Fruit fly (Drosophila melanogaster) whole organism, wandering third instar larva: ENCODE results near the gene CG11134.

Experiments
- Abd-B ChIP-seq: fragments of >200 bp; optimal IDR thresholded peaks from 2 replicates; lab custom pipeline; 2017; ENCODE audit warnings: missing biosample characterization, missing genetic modification characterization
- CG32264 ChIP-seq: fragments of 200-800 bp; sonication (Bioruptor generic); optimal IDR thresholded peaks from 2 replicates; lab custom pipeline; 2016; ENCODE audit warnings: missing biosample characterization, missing genetic modification characterization
- CG9705 ChIP-seq: fragments of 200-800 bp; sonication (Bioruptor generic); optimal IDR thresholded peaks from 2 replicates; lab custom pipeline; 2018; ENCODE audit warnings: missing biosample characterization, mild to moderate bottlenecking, missing genetic modification characterization
- Dfd ChIP-seq: fragments of >200 bp; optimal IDR thresholded peaks from 2 replicates; lab custom pipeline; 2017; ENCODE audit warnings: missing biosample characterization, missing genetic modification characterization
- Dif ChIP-seq: fragments of 200-275, 200-300 bp; sonication (Bioruptor generic); optimal IDR thresholded peaks from 2 replicates; lab custom pipeline; 2018; ENCODE audit warnings: missing biosample characterization, missing genetic modification characterization; ENCODE audit not compliant: partially characterized antibody
- GATAd ChIP-seq: sonication (Bioruptor generic); optimal IDR thresholded peaks from 2 replicates; lab custom pipeline; 2016; ENCODE audit warnings: missing biosample characterization, missing genetic modification characterization
- Hnf4 ChIP-seq: fragments of 200-800 bp; sonication (Bioruptor generic); optimal IDR thresholded peaks from 2 replicates; lab custom pipeline; 2016; ENCODE audit warnings: missing biosample characterization, mild to moderate bottlenecking, missing genetic modification characterization
- Hr78 ChIP-seq: fragments of >200 bp; optimal IDR thresholded peaks from 2 replicates; lab custom pipeline; 2017; ENCODE audit warnings: missing biosample characterization, missing genetic modification characterization
- Hr83 ChIP-seq: fragments of 200-300 bp; sonication (Bioruptor generic); optimal IDR thresholded peaks from 2 replicates; lab custom pipeline; 2016; ENCODE audit warnings: missing biosample characterization, mild to moderate bottlenecking, missing genetic modification characterization, moderate library complexity; ENCODE audit not compliant: poor library complexity, severe bottlenecking
- Jra ChIP-seq: sonication (Bioruptor generic); optimal IDR thresholded peaks from 2 replicates; lab custom pipeline; 2016; ENCODE audit warnings: missing biosample characterization, missing genetic modification characterization
- Mio ChIP-seq: sonication (Bioruptor generic); optimal IDR thresholded peaks from 2 replicates; lab custom pipeline; 2016; ENCODE audit warnings: missing biosample characterization, missing genetic modification characterization
- Myc ChIP-seq: fragments of >200 bp; optimal IDR thresholded peaks from 2 replicates; lab custom pipeline; 2017
- N ChIP-seq: fragments of >200 bp; optimal IDR thresholded peaks from 2 replicates; lab custom pipeline; 2018; ENCODE audit warnings: missing biosample characterization, missing external identifiers, missing genetic modification characterization
- Rel ChIP-seq, 2 experiments: fragments of 200-800 bp; sonication (Bioruptor generic) in 1 of 2; optimal IDR thresholded peaks; 2 replicates in 1 of 2; 3 replicates in 1 of 2; lab custom pipeline; 2016 to 2019; ENCODE audit warnings: mild to moderate bottlenecking in 2 of 2, missing biosample characterization in 2 of 2, missing genetic modification characterization in 2 of 2, moderate library complexity in 1 of 2
- Sp1 ChIP-seq: fragments of 200-800 bp; sonication (Bioruptor generic); optimal IDR thresholded peaks from 3 replicates; lab custom pipeline; 2019; ENCODE audit warnings: missing biosample characterization, mild to moderate bottlenecking, missing genetic modification characterization, moderate library complexity
- br ChIP-seq: fragments of 200-800 bp; sonication (Bioruptor generic); optimal IDR thresholded peaks from 2 replicates; lab custom pipeline; 2016; ENCODE audit warnings: missing biosample characterization, missing genetic modification characterization
- brk ChIP-seq: fragments of 200-800 bp; sonication (Bioruptor generic); optimal IDR thresholded peaks from 2 replicates; lab custom pipeline; 2016; ENCODE audit warnings: missing biosample characterization, mild to moderate bottlenecking, missing genetic modification characterization
- dl ChIP-seq, 2 experiments: fragments of 175-275, 200-275 bp in 1 of 2; fragments of 200-275 bp in 1 of 2; sonication (Bioruptor generic); optimal IDR thresholded peaks; lab custom pipeline; 2018; ENCODE audit warnings: mild to moderate bottlenecking in 2 of 2, missing biosample characterization in 2 of 2, missing genetic modification characterization in 2 of 2, moderate library complexity in 2 of 2; ENCODE audit not compliant: partially characterized antibody in 2 of 2, insufficient read depth in 1 of 2
- dsf ChIP-seq: sonication (Bioruptor generic); optimal IDR thresholded peaks from 2 replicates; lab custom pipeline; 2016; ENCODE audit warnings: missing biosample characterization, missing genetic modification characterization, borderline replicate concordance
- ey ChIP-seq: fragments of 200-800 bp; sonication (Bioruptor generic); optimal IDR thresholded peaks from 2 replicates; lab custom pipeline; 2016; ENCODE audit warnings: missing biosample characterization, missing genetic modification characterization
- foxo ChIP-seq, 2 experiments: fragments of 200-800 bp; sonication (Bioruptor generic); optimal IDR thresholded peaks; 2 replicates in 1 of 2; 3 replicates in 1 of 2; lab custom pipeline; 2016 to 2017; ENCODE audit warnings: missing biosample characterization in 2 of 2, missing genetic modification characterization in 2 of 2
- h ChIP-seq: fragments of 200-800 bp; sonication (Bioruptor generic); optimal IDR thresholded peaks from 3 replicates; lab custom pipeline; 2016; ENCODE audit warnings: missing biosample characterization, mild to moderate bottlenecking, missing genetic modification characterization
- lola ChIP-seq: fragments of >200 bp; optimal IDR thresholded peaks from 2 replicates; lab custom pipeline; 2017; ENCODE audit warnings: missing biosample characterization, missing genetic modification characterization
- pan ChIP-seq: fragments of >200 bp; optimal IDR thresholded peaks from 2 replicates; lab custom pipeline; 2017
- psq ChIP-seq: fragments of 200-800 bp; sonication (Bioruptor generic); optimal IDR thresholded peaks from 3 replicates; lab custom pipeline; 2017; ENCODE audit warnings: missing biosample characterization, mild to moderate bottlenecking, missing genetic modification characterization, moderate library complexity
- rgr ChIP-seq: fragments of 200-800 bp; sonication (Bioruptor generic); optimal IDR thresholded peaks from 3 replicates; lab custom pipeline; 2016; ENCODE audit warnings: missing biosample characterization, mild to moderate bottlenecking, missing genetic modification characterization
- sv ChIP-seq: fragments of 200-800 bp; sonication (Bioruptor generic); optimal IDR thresholded peaks from 3 replicates; lab custom pipeline; 2016; ENCODE audit warnings: missing biosample characterization, missing genetic modification characterization
- usp ChIP-seq: fragments of >200 bp; optimal IDR thresholded peaks from 2 replicates; lab custom pipeline; 2017; ENCODE audit warnings: missing biosample characterization, missing genetic modification characterization
- woc ChIP-seq: sonication (Bioruptor generic); optimal IDR thresholded peaks from 2 replicates; lab custom pipeline; 2016; ENCODE audit warnings: missing biosample characterization, mild to moderate bottlenecking, missing genetic modification characterization

The CG11134 gene

DNA sequence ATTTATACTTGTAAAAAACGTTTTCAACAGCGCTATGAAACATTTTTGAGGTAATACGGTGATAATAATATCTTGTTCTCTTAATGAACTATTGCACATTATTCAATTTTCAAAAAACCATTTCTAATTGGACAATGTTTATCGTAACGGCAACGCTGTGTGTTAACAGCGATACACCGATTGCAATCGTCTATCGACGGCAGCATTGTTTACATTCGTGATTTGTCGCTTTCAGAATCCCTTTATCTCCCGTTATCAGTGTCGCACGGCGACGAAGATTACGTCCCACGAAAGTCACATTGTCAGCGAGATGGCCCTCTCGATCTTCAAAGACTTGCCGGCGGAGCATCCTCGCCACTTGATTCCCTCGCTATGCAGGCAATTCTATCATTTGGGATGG, at the start of gene CG11134:
Gene CG11134 (plus strand): TSS at position 4 of the 400 bp plus-strand sequence.
- TF ChIP-seq Rel (GFP tag; optimal IDR thresholded peaks at IDR 0.05; lab: Kevin White, UChicago) = no peak
- TF ChIP-seq Rel (tag; optimal IDR thresholded peaks at IDR 0.05; lab: Kevin White, UChicago) = peak; percentile 5
- no peak for TF ChIP-seq Hnf4 (GFP tag; lab: Kevin White, UChicago)

DNA sequence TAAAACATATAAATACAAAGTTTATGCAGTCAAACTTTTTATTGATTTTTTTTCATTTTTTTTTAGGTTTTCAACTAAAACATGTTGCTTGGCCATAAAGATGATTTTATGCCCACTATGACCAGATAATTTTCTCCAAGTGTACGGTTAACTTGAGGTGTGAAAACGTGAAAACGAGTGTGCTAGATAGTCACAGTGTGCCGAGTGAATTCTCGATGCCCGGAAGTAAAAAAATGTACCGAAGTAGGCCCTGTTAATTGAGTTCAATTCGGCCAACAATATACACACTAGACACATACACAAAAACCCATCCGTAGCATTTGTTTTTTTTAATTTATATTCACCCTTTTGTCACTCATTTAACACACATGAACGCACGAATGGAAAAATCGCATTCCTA, 45.8 kb upstream of the CG11134 start, which contains the start of gene Nna1:
Gene Nna1 (plus strand): TSS at position 301 of the 400 bp plus-strand sequence.
- TF ChIP-seq rgr (GFP tag; lab: Kevin White, UChicago) = no peak
- no peak for TF ChIP-seq Sp1 (GFP tag; lab: Kevin White, UChicago)
- no peak for TF ChIP-seq pan (lab: Kevin White, UChicago)
- TF ChIP-seq lola (GFP tag; lab: Kevin White, UChicago) = no peak
- TF ChIP-seq Jra = no peak
- no peak for TF ChIP-seq brk (GFP tag; lab: Kevin White, UChicago)
- no peak for TF ChIP-seq ey (GFP tag; lab: Kevin White, UChicago)
- no peak for TF ChIP-seq dsf
- TF ChIP-seq usp (GFP tag; lab: Kevin White, UChicago) = no peak
- no peak for TF ChIP-seq br (GFP tag; lab: Kevin White, UChicago)
- TF ChIP-seq Mio (GFP tag; lab: Kevin White, UChicago) = no peak
- no peak for TF ChIP-seq h (GFP tag; lab: Kevin White, UChicago)

DNA sequence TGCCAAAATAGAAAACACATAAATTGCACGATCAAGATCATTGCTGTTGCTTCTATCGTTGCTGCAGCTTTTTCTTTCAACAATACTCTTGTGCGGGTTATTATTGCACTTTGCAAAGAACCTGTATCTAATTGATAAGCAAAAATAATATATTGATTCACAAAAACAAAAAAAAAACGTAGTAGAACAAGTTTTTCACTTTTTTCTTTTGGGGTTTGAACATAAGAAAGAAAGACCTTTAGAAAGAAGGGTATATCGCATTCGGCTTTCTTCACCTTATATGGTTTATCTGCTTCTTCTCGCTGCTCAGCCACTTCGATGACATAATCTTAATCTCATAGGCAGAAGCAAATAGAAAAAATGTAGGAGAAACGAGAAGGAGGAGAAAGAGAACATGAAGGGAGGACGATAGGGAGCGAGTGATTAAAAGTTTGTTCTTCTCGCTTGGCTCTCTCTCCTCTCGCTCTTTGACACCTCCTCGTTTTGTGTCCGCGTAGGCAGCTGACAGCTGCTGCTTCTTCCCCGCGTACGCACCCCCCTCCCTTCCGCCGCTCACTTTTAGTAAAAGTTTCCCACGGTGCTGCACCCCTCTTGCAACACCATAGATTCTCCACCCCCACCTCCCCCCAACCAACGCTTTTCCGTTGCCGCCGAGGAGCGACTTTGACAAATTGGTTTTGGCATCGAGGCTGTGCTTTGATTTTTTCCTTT, 38.9 kb upstream of the CG11134 start:
- TF ChIP-seq CG32264 (GFP tag; lab: Kevin White, UChicago) (no peak), rgr (GFP tag; lab: Kevin White, UChicago) (peak; percentile 10)

DNA sequence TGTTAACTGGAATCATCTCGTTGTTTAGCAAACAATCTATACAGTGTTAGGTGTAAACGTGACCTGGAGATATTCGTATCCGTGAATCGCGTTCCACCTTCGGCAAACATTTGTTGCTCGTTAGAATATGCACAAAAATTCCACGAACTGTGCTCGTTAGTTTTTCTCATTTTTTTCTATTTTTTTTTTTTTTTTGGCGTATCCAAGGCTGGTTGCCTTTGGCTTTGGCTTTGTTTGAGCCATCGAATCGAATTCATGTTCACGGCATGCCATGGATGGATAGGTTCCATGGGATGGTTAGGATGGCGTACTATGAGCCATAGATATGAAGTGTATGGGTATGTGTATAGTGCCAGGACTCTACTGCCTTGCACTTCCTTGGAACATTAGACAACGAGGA, 38.1 kb upstream of the CG11134 start:
- TF ChIP-seq Rel (GFP tag; optimal IDR thresholded peaks at IDR 0.05; lab: Kevin White, UChicago) (no peak), Rel (tag; optimal IDR thresholded peaks at IDR 0.05; lab: Kevin White, UChicago) (no peak), Hr78 (no peak), Abd-B (GFP tag; lab: Kevin White, UChicago) (no peak), CG9705 (GFP tag; lab: Kevin White, UChicago) (no peak), lola (GFP tag; lab: Kevin White, UChicago) (no peak), sv (GFP tag; lab: Kevin White, UChicago) (no peak), dsf (no peak), woc (no peak), Hr83 (no peak)

DNA sequence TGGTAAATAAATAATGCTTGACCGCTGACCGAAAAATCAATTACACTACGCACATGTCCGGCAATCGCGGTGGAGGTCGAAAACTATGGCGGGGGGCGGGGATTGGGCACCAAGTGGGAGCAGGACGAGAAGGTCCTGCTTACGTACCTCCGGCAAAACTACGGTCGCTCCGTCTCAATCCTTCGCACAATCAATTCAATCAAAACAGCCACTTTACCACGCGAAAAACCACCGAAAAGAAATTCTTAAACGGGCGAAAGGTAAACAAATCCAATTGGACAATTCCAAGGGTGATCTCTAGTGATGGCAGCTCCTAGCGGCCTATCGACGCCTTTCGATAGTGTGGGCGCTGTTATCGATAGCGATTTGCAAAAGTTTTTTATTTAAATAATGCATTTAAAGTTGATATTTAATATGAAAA, 19.8 kb upstream of the CG11134 start, which contains the start of gene Nadsyn:
Gene Nadsyn (minus strand): TSS at position 304 of the 421 bp plus-strand sequence.
- no peak for TF ChIP-seq Dfd
- no peak for TF ChIP-seq h (GFP tag; lab: Kevin White, UChicago)
- TF ChIP-seq foxo (GFP tag; optimal IDR thresholded peaks at IDR 0.05; lab: Kevin White, UChicago) = no peak
- no peak for TF ChIP-seq Hnf4 (GFP tag; lab: Kevin White, UChicago)
- TF ChIP-seq dsf = no peak
- TF ChIP-seq dl (GFP tag; optimal IDR thresholded peaks at IDR 0.05; lab: Kevin White, UChicago; ENCODE audit: insufficient read depth in 1 of 2, partially characterized antibody in 2 of 2) = no peak
- no peak for TF ChIP-seq br (GFP tag; lab: Kevin White, UChicago)
- TF ChIP-seq Dif (GFP tag; lab: Kevin White, UChicago) = no peak
- no peak for TF ChIP-seq GATAd (GFP tag; lab: Kevin White, UChicago)
- no peak for TF ChIP-seq woc
- TF ChIP-seq CG9705 (GFP tag; lab: Kevin White, UChicago) = no peak
- no peak for TF ChIP-seq N (GFP tag; lab: Kevin White, UChicago)

DNA sequence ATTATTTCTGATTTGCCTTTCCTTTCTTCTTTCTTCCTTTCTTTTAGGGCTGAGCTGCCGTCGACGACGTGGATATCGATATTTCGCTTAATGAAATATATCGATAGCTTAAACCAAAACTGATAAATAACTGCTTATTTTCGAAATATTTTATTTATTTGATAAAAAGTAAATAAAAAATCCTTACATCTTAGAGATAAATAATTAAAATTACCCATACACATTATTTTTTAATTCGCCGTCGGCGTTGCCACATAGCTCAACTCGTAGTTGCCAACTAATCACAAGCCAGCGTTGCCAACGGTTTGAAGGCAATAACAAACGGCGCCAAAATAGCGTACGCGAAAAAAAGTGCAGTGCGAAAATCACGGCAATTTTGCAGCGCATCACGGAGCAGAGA, 15.8 kb upstream of the CG11134 start, which contains the start of the genes Mrgn1 and mus101:
Gene Mrgn1 (minus strand): TSS at position 44 of the 400 bp plus-strand sequence.
Gene mus101 (plus strand): TSS at position 313 of the 400 bp plus-strand sequence.
- TF ChIP-seq Myc (lab: Kevin White, UChicago) = peak; percentile 36
- peak; percentile 72 for TF ChIP-seq psq
- TF ChIP-seq Hr78 = no peak
